Worm (Caenorhabditis elegans): Measurements from ENCODE around the gene igdb-1.
"Not testable (repeated sequence)": the region's sequence is repeated elsewhere in the genome, so short reads cannot be mapped to it uniquely, and the experiment has no call there.

igdb-1 gene

ce11 chrIV:12468359-12468758 lies 10.5 kb upstream of the igdb-1 start, which contains the start of gene igdb-2:
Gene igdb-2, plus strand, starts transcription at chrIV:12468659.
- TF ChIP-seq madf-2 (tag; optimal IDR thresholded peaks at IDR 0.05) = no peak

ce11 chrIV:12476942-12477341 lies 1.9 kb upstream of the igdb-1 start, which contains the start of gene T04A11.1:
Gene T04A11.1, minus strand, starts transcription at chrIV:12477042.
- TF ChIP-seq odd-2 (tag; optimal IDR thresholded peaks at IDR 0.05); unc-55 (GFP tag; optimal IDR thresholded peaks at IDR 0.05); tbx-7 (tag; optimal IDR thresholded peaks at IDR 0.05): not testable (repeated sequence)

- not testable (repeated sequence) for TF ChIP-seq K09A11.1 (tag; optimal IDR thresholded peaks at IDR 0.05; ENCODE audit: insufficient read depth); ceh-30 (tag; optimal IDR thresholded peaks at IDR 0.05); mec-3 (tag; optimal IDR thresholded peaks at IDR 0.05; ENCODE audit: borderline replicate concordance)
Observed at ce11 chrIV:12484479-12484878, 5.7 kb downstream of the igdb-1 start, which contains the start of gene T04A11.4. Gene T04A11.4, minus strand, starts transcription at chrIV:12484579.

ce11 chrIV:12487194-12487593 lies 8.4 kb downstream of the igdb-1 start, which contains the start of gene sru-26:
Gene sru-26, plus strand, starts transcription at chrIV:12487494.
- TF ChIP-seq madf-2 (tag; optimal IDR thresholded peaks at IDR 0.05) = no peak
- TF ChIP-seq C08G9.2 (tag; optimal IDR thresholded peaks at IDR 0.05) = no peak
- TF ChIP-seq pat-9 (tag; optimal IDR thresholded peaks at IDR 0.05) = no peak
- TF ChIP-seq pax-1 (tag; optimal IDR thresholded peaks at IDR 0.05) = no peak
- TF ChIP-seq hlh-15 (tag; optimal IDR thresholded peaks at IDR 0.05) = no peak
- no peak for TF ChIP-seq unc-3 (GFP tag; conservative IDR thresholded peaks at IDR 0.05)
- no peak for TF ChIP-seq unc-3 (tag; optimal IDR thresholded peaks at IDR 0.05)
- TF ChIP-seq ceh-9 (tag; optimal IDR thresholded peaks at IDR 0.05) = no peak
- TF ChIP-seq unc-55 (GFP tag; optimal IDR thresholded peaks at IDR 0.05) = no peak
- TF ChIP-seq mec-3 (tag; optimal IDR thresholded peaks at IDR 0.05; ENCODE audit: borderline replicate concordance) = no peak
- TF ChIP-seq pqm-1 (tag; optimal IDR thresholded peaks at IDR 0.05) = no peak

ce11 chrIV:12490491-12490890 lies 11.7 kb downstream of the igdb-1 start, which contains the start of gene him-6:
Gene him-6, plus strand, starts transcription at chrIV:12490791.
- TF ChIP-seq dve-1 (tag; optimal IDR thresholded peaks at IDR 0.05) = no peak

- no peak for TF ChIP-seq pax-1 (tag; optimal IDR thresholded peaks at IDR 0.05)
- TF ChIP-seq hlh-6 (tag; optimal IDR thresholded peaks at IDR 0.05) = no peak
- no peak for TF ChIP-seq C08G9.2 (tag; optimal IDR thresholded peaks at IDR 0.05)
- no peak for TF ChIP-seq tbx-2 (tag; optimal IDR thresholded peaks at IDR 0.05)
- no peak for TF ChIP-seq ceh-18 (tag; optimal IDR thresholded peaks at IDR 0.05)
- TF ChIP-seq sox-4 (tag; optimal IDR thresholded peaks at IDR 0.05) = no peak
- TF ChIP-seq syd-9 (tag; optimal IDR thresholded peaks at IDR 0.05) = no peak
- TF ChIP-seq odd-2 (tag; optimal IDR thresholded peaks at IDR 0.05) = no peak
- no peak for TF ChIP-seq ttx-3 (tag; optimal IDR thresholded peaks at IDR 0.05)
- TF ChIP-seq elt-2 (tag; optimal IDR thresholded peaks at IDR 0.05) = no peak
- TF ChIP-seq dve-1 (tag; optimal IDR thresholded peaks at IDR 0.05) = no peak
Observed at ce11 chrIV:12495196-12495595, 16.4 kb downstream of the igdb-1 start, which contains the start of gene sru-20. Gene sru-20, plus strand, starts transcription at chrIV:12495496.

DNA sequence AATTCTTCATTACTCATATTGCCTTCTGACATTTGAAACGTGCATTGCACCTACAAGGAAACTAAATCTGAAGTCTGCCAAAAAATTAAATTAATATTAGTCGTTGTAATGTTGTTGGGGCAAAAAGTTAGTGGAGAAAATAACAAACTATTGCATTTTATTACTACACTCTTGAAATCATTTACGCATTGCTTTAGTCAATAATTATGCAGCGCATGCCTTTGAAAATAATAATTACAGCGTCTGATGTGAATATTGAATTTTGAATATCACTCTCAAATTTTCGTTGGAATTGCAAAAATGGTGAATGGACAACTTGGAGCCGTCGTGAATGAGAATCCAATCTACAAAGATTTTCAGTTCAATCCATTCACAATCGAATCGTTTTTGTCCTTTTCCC lies 19.4 kb downstream of the igdb-1 start, which contains the start of gene sru-19:
Gene sru-19, plus strand, starts transcription at position 301 of the 400 bp plus-strand sequence.
- TF ChIP-seq hlh-13 (GFP tag; optimal IDR thresholded peaks at IDR 0.05) (no peak), ceh-24 (tag; optimal IDR thresholded peaks at IDR 0.05) (no peak), unc-55 (GFP tag; optimal IDR thresholded peaks at IDR 0.05) (no peak), fax-1 (tag; optimal IDR thresholded peaks at IDR 0.05) (no peak), zip-5 (tag; optimal IDR thresholded peaks at IDR 0.05) (no peak), hlh-15 (tag; optimal IDR thresholded peaks at IDR 0.05) (no peak), ceh-18 (tag; optimal IDR thresholded peaks at IDR 0.05) (no peak), hlh-30 (tag; optimal IDR thresholded peaks at IDR 0.05; ENCODE audit: insufficient read depth) (no peak)

All from whole organism, late embryonic.